Fruit fly (Drosophila melanogaster) whole organism, prepupa: ENCODE data around the gene Tbh.

Experiments
- Blimp-1 ChIP-seq: fragments of 200-800 bp; sonication (Bioruptor generic); optimal IDR thresholded peaks from 3 replicates; lab custom pipeline; 2017; ENCODE audit warnings: missing biosample characterization, missing genetic modification characterization, mild to moderate bottlenecking, moderate library complexity, missing genetic modification reagents
- CG11294 ChIP-seq: fragments of 200-800 bp; sonication (Bioruptor generic); IDR thresholded peaks from 2 replicates; pipeline ENCODE4 v1.3.6; 2022; ENCODE audit warnings: missing biosample characterization, missing genetic modification characterization
- CG4318 ChIP-seq: fragments of 200-800 bp; sonication (Bioruptor generic); optimal IDR thresholded peaks from 3 replicates; lab custom pipeline; 2017; ENCODE audit warnings: missing biosample characterization, mild to moderate bottlenecking, missing genetic modification characterization
- CG6792 ChIP-seq: fragments of 200-800 bp; sonication (Bioruptor generic); optimal IDR thresholded peaks from 3 replicates; lab custom pipeline; 2016; ENCODE audit warnings: missing biosample characterization, missing genetic modification characterization
- Hr39 ChIP-seq: fragments of 200-800 bp; sonication (Bioruptor generic); optimal IDR thresholded peaks from 2 replicates; lab custom pipeline; 2016; ENCODE audit warnings: missing biosample characterization, missing genetic modification characterization
- Hr4 ChIP-seq: fragments of 200-800 bp; sonication (Bioruptor generic); optimal IDR thresholded peaks from 3 replicates; lab custom pipeline; 2016; ENCODE audit warnings: missing biosample characterization, missing genetic modification characterization
- Met ChIP-seq: fragments of 200-800 bp; sonication (Bioruptor generic); optimal IDR thresholded peaks from 3 replicates; lab custom pipeline; 2016; ENCODE audit warnings: missing biosample characterization, missing genetic modification characterization
- Sox102F ChIP-seq: fragments of 200-800 bp; sonication (Bioruptor generic); optimal IDR thresholded peaks from 2 replicates; lab custom pipeline; 2016; ENCODE audit warnings: missing biosample characterization, mild to moderate bottlenecking, missing genetic modification characterization
- Sox14 ChIP-seq: fragments of 200-800 bp; sonication (Bioruptor generic); optimal IDR thresholded peaks from 3 replicates; lab custom pipeline; 2016; ENCODE audit warnings: missing biosample characterization, missing genetic modification characterization
- acj6 ChIP-seq: fragments of 200-800 bp; sonication (Bioruptor generic); optimal IDR thresholded peaks from 3 replicates; lab custom pipeline; 2016; ENCODE audit warnings: missing biosample characterization, missing genetic modification characterization
- fd59A ChIP-seq: fragments of 200-800 bp; sonication (Bioruptor generic); optimal IDR thresholded peaks from 2 replicates; lab custom pipeline; 2017; ENCODE audit warnings: missing biosample characterization, mild to moderate bottlenecking, missing genetic modification characterization, missing genetic modification reagents
- topi ChIP-seq: fragments of 200-800 bp; sonication (Bioruptor generic); optimal IDR thresholded peaks from 3 replicates; lab custom pipeline; 2016; ENCODE audit warnings: missing biosample characterization, missing genetic modification characterization

dm6 chrX:7968215-7968799 is 27.2 kb upstream of the Tbh start, which contains the start of gene sws:
- TF ChIP-seq topi (peak; percentile 36), Sox102F (GFP tag; lab: Kevin White, UChicago) (peak; percentile 8), CG6792 (GFP tag; lab: Kevin White, UChicago) (peak; percentile 40), CG4318 (GFP tag; lab: Kevin White, UChicago) (no peak), Met (peak; percentile 35), Hr39 (GFP tag; lab: Kevin White, UChicago) (peak; percentile 9), Hr4 (GFP tag; lab: Kevin White, UChicago) (peak; percentile 18), acj6 (peak; percentile 54), CG11294 (no peak), Blimp-1 (GFP tag; lab: Kevin White, UChicago) (no peak), fd59A (GFP tag; lab: Kevin White, UChicago) (no peak), Sox14 (GFP tag; lab: Kevin White, UChicago) (no peak)
